Worm (Caenorhabditis elegans) whole organism, late embryonic: ENCODE data around the gene cdh-3.

Source experiments
- C38D4.7 ChIP-seq: fragments of 200-800 bp; sonication (Bioruptor generic); optimal IDR thresholded peaks from 2 replicates; lab custom pipeline; 2018; ENCODE audit warnings: mild to moderate bottlenecking, missing genetic modification characterization, moderate library complexity, missing compliant biosample characterization
- K02D7.2 ChIP-seq: sonication (generic microtip); optimal IDR thresholded peaks from 2 replicates; lab custom pipeline; 2017; ENCODE audit warnings: mild to moderate bottlenecking, missing genetic modification characterization, missing compliant biosample characterization
- K09A11.1 ChIP-seq: sonication (generic microtip); optimal IDR thresholded peaks from 2 replicates; lab custom pipeline; 2017; ENCODE audit warnings: antibody characterized with exemption, mild to moderate bottlenecking, missing genetic modification characterization, missing compliant biosample characterization; ENCODE audit not compliant: insufficient read depth
- Y22D7AL.16 ChIP-seq: sonication (generic microtip); optimal IDR thresholded peaks from 2 replicates; lab custom pipeline; 2016; ENCODE audit warnings: missing genetic modification characterization, missing compliant biosample characterization
- ama-1 ChIP-seq: fragments of 150-350 bp; optimal IDR thresholded peaks from 2 replicates; lab custom pipeline; 2014
- ceh-18 ChIP-seq: sonication (generic microtip); optimal IDR thresholded peaks from 2 replicates; lab custom pipeline; 2016; ENCODE audit warnings: missing genetic modification characterization, missing compliant biosample characterization
- ceh-19 ChIP-seq: fragments of 200-800 bp; sonication (Bioruptor generic); optimal IDR thresholded peaks from 2 replicates; lab custom pipeline; 2018; ENCODE audit warnings: mild to moderate bottlenecking, missing genetic modification characterization, missing compliant biosample characterization
- ceh-22 ChIP-seq: sonication (generic microtip); optimal IDR thresholded peaks from 2 replicates; lab custom pipeline; 2017; ENCODE audit warnings: missing biosample characterization, missing genetic modification characterization
- ceh-30 ChIP-seq: fragments of 150-350 bp; optimal IDR thresholded peaks from 2 replicates; lab custom pipeline; 2014; ENCODE audit warnings: missing biosample characterization, missing genetic modification characterization
- ceh-31 ChIP-seq: sonication (generic microtip); optimal IDR thresholded peaks from 2 replicates; lab custom pipeline; 2016; ENCODE audit warnings: missing genetic modification characterization, missing compliant biosample characterization
- ceh-45 ChIP-seq: fragments of 200-800 bp; sonication (Bioruptor generic); IDR thresholded peaks from 2 replicates; pipeline ENCODE4 v1.3.6; 2022; ENCODE audit warnings: missing genetic modification reagents, missing genetic modification characterization, missing compliant biosample characterization
- ceh-6 ChIP-seq: fragments of 200-800 bp; sonication (Bioruptor generic); optimal IDR thresholded peaks from 2 replicates; lab custom pipeline; 2018; ENCODE audit warnings: mild to moderate bottlenecking, missing genetic modification characterization, missing compliant biosample characterization
- che-1 ChIP-seq: sonication (generic microtip); optimal IDR thresholded peaks from 2 replicates; lab custom pipeline; 2016; ENCODE audit warnings: mild to moderate bottlenecking, missing genetic modification characterization, missing compliant biosample characterization
- dmd-4 ChIP-seq: sonication (generic microtip); optimal IDR thresholded peaks from 2 replicates; lab custom pipeline; 2016; ENCODE audit warnings: borderline replicate concordance, missing genetic modification characterization, missing compliant biosample characterization
- elt-2 ChIP-seq: sonication (generic microtip); optimal IDR thresholded peaks from 2 replicates; lab custom pipeline; 2016; ENCODE audit warnings: missing genetic modification reagents, missing genetic modification characterization, missing compliant biosample characterization
- elt-4 ChIP-seq: sonication (generic microtip); optimal IDR thresholded peaks from 2 replicates; lab custom pipeline; 2016; ENCODE audit warnings: missing genetic modification characterization, missing compliant biosample characterization
- ets-4 ChIP-seq: sonication (generic microtip); optimal IDR thresholded peaks from 2 replicates; lab custom pipeline; 2016; ENCODE audit warnings: missing genetic modification characterization, missing compliant biosample characterization
- fax-1 ChIP-seq: sonication (generic microtip); optimal IDR thresholded peaks from 2 replicates; lab custom pipeline; 2016; ENCODE audit warnings: missing genotype, missing genetic modification characterization, missing compliant biosample characterization
- fkh-10 ChIP-seq: fragments of 150-350 bp; optimal IDR thresholded peaks from 2 replicates; lab custom pipeline; 2014; ENCODE audit warnings: missing biosample characterization, missing genetic modification reagents, missing genetic modification characterization
- fkh-6 ChIP-seq: sonication (generic microtip); optimal IDR thresholded peaks from 2 replicates; lab custom pipeline; 2016; ENCODE audit warnings: missing genetic modification characterization, missing compliant biosample characterization
- gmeb-2 ChIP-seq: sonication (generic microtip); optimal IDR thresholded peaks from 2 replicates; lab custom pipeline; 2016; ENCODE audit warnings: missing genetic modification characterization, inconsistent platforms, missing compliant biosample characterization
- hlh-13 ChIP-seq: fragments of 200-800 bp; sonication (Bioruptor generic); optimal IDR thresholded peaks from 2 replicates; lab custom pipeline; 2018; ENCODE audit warnings: mild to moderate bottlenecking, missing genetic modification characterization, missing compliant biosample characterization
- hlh-6 ChIP-seq: sonication (generic microtip); optimal IDR thresholded peaks from 2 replicates; lab custom pipeline; 2016; ENCODE audit warnings: missing genotype, missing genetic modification characterization, missing compliant biosample characterization
- hlh-8 ChIP-seq: sonication (generic microtip); optimal IDR thresholded peaks from 2 replicates; lab custom pipeline; 2016; ENCODE audit warnings: missing genotype, missing genetic modification characterization, missing compliant biosample characterization
- lim-6 ChIP-seq: sonication (generic microtip); optimal IDR thresholded peaks from 2 replicates; lab custom pipeline; 2016; ENCODE audit warnings: missing genetic modification characterization, missing compliant biosample characterization
- lin-11 ChIP-seq: fragments of 200-800 bp; sonication (Bioruptor generic); optimal IDR thresholded peaks from 2 replicates; lab custom pipeline; 2018; ENCODE audit warnings: mild to moderate bottlenecking, missing genetic modification characterization, missing compliant biosample characterization
- madf-2 ChIP-seq: sonication (generic microtip); optimal IDR thresholded peaks from 2 replicates; lab custom pipeline; 2017; ENCODE audit warnings: missing genetic modification characterization, missing compliant biosample characterization
- mec-3 ChIP-seq: sonication (generic microtip); optimal IDR thresholded peaks from 2 replicates; lab custom pipeline; 2016; ENCODE audit warnings: borderline replicate concordance, missing genetic modification characterization, missing compliant biosample characterization
- nfya-1 ChIP-seq: sonication (generic microtip); optimal IDR thresholded peaks from 2 replicates; lab custom pipeline; 2017; ENCODE audit warnings: missing genetic modification characterization, mild to moderate bottlenecking, missing compliant biosample characterization, antibody characterized with exemption, moderate library complexity
- nhr-11 ChIP-seq: fragments of 150-350 bp; optimal IDR thresholded peaks from 2 replicates; lab custom pipeline; 2014; ENCODE audit warnings: missing biosample characterization, missing genetic modification characterization
- nhr-232 ChIP-seq: sonication (generic microtip); optimal IDR thresholded peaks from 2 replicates; lab custom pipeline; 2016; ENCODE audit warnings: missing genetic modification characterization, missing compliant biosample characterization
- pag-3 ChIP-seq: sonication (generic microtip); optimal IDR thresholded peaks from 2 replicates; lab custom pipeline; 2016; ENCODE audit warnings: missing compliant biosample characterization, missing genetic modification characterization, borderline replicate concordance
- pax-1 ChIP-seq: fragments of 150-350 bp; optimal IDR thresholded peaks from 2 replicates; lab custom pipeline; 2014; ENCODE audit warnings: missing biosample characterization, missing genetic modification characterization
- pha-2 ChIP-seq: sonication (generic microtip); optimal IDR thresholded peaks from 2 replicates; lab custom pipeline; 2017; ENCODE audit warnings: mild to moderate bottlenecking, missing genetic modification characterization, missing compliant biosample characterization
- pha-4 ChIP-seq: fragments of 150-350 bp; optimal IDR thresholded peaks from 2 replicates; lab custom pipeline; 2018; ENCODE audit warnings: missing biosample characterization, missing genetic modification reagents, missing genetic modification characterization
- pqm-1 ChIP-seq: sonication (generic microtip); optimal IDR thresholded peaks from 2 replicates; lab custom pipeline; 2016; ENCODE audit warnings: missing genetic modification characterization, missing compliant biosample characterization
- pros-1 ChIP-seq: fragments of 150-350 bp; optimal IDR thresholded peaks from 2 replicates; lab custom pipeline; 2014; ENCODE audit warnings: missing biosample characterization, missing genetic modification reagents, missing genetic modification characterization
- sdc-2 ChIP-seq: sonication (generic microtip); optimal IDR thresholded peaks from 2 replicates; lab custom pipeline; 2016; ENCODE audit warnings: missing genotype, missing genetic modification characterization, missing compliant biosample characterization
- sox-2 ChIP-seq: fragments of 200-800 bp; sonication (Bioruptor generic); IDR thresholded peaks from 2 replicates; pipeline ENCODE4 v1.3.6; 2022; ENCODE audit warnings: missing genetic modification reagents, missing genetic modification characterization, missing compliant biosample characterization
- sox-4 ChIP-seq: sonication (generic microtip); optimal IDR thresholded peaks from 2 replicates; lab custom pipeline; 2017; ENCODE audit warnings: mild to moderate bottlenecking, missing genetic modification characterization, inconsistent platforms, missing compliant biosample characterization
- syd-9 ChIP-seq: sonication (generic microtip); optimal IDR thresholded peaks from 2 replicates; lab custom pipeline; 2016; ENCODE audit warnings: mild to moderate bottlenecking, missing genetic modification characterization, moderate library complexity, missing compliant biosample characterization
- tbx-7 ChIP-seq: sonication (generic microtip); optimal IDR thresholded peaks from 2 replicates; lab custom pipeline; 2016; ENCODE audit warnings: missing genotype, missing genetic modification characterization, missing compliant biosample characterization
- ttx-3 ChIP-seq: sonication (generic microtip); optimal IDR thresholded peaks from 2 replicates; lab custom pipeline; 2016; ENCODE audit warnings: missing genetic modification reagents, missing genetic modification characterization, missing compliant biosample characterization
- unc-3 ChIP-seq, 2 experiments: fragments of 200-800 bp in 1 of 2; sonication (Bioruptor generic) in 1 of 2; sonication (generic microtip) in 1 of 2; conservative IDR thresholded peaks in 1 of 2; optimal IDR thresholded peaks in 1 of 2; 2 replicates each; pipeline versions ENCODE4 v1.3.6 to Lab custom; 2016 to 2022; ENCODE audit warnings: missing compliant biosample characterization in 2 of 2, missing genetic modification characterization in 2 of 2, missing genetic modification reagents in 1 of 2
- unc-42 ChIP-seq: sonication (generic microtip); optimal IDR thresholded peaks from 2 replicates; lab custom pipeline; 2016; ENCODE audit warnings: missing genotype, missing genetic modification characterization, missing compliant biosample characterization
- ztf-16 ChIP-seq: sonication (generic microtip); optimal IDR thresholded peaks from 2 replicates; lab custom pipeline; 2017; ENCODE audit warnings: missing genetic modification characterization, missing compliant biosample characterization

cdh-3 gene

ce11 chrIII:7731085-7731484 lies 23.2 kb downstream of the cdh-3 start:
- no peak for TF ChIP-seq Y22D7AL.16
- TF ChIP-seq mec-3 (tag; lab: Kevin White, UChicago) = no peak
- TF ChIP-seq hlh-6 = no peak
- TF ChIP-seq ceh-18 (tag; lab: Kevin White, UChicago) = no peak
- no peak for TF ChIP-seq nhr-232 (tag; lab: Kevin White, UChicago)
- no peak for TF ChIP-seq pqm-1 (tag; lab: Kevin White, UChicago)
- TF ChIP-seq elt-4 (tag; lab: Kevin White, UChicago) = no peak
- no peak for TF ChIP-seq dmd-4 (tag; lab: Kevin White, UChicago)

ce11 chrIII:7730331-7730730 lies 23.9 kb downstream of the cdh-3 start:
- TF ChIP-seq pqm-1 (tag; lab: Kevin White, UChicago) = no peak
- no peak for TF ChIP-seq lin-11
- no peak for TF ChIP-seq che-1 (tag; lab: Kevin White, UChicago)
- TF ChIP-seq syd-9 (tag; lab: Kevin White, UChicago) = no peak
- no peak for TF ChIP-seq nhr-11 (tag; lab: Kevin White, UChicago)
- TF ChIP-seq ceh-31 (tag; lab: Kevin White, UChicago) = no peak
- no peak for TF ChIP-seq ceh-18 (tag; lab: Kevin White, UChicago)
- no peak for TF ChIP-seq pha-2 (tag; lab: Kevin White, UChicago)
- no peak for TF ChIP-seq ztf-16 (tag; lab: Kevin White, UChicago)
- no peak for TF ChIP-seq elt-2 (tag; lab: Kevin White, UChicago)
- no peak for TF ChIP-seq pax-1 (tag; lab: Kevin White, UChicago)
- no peak for TF ChIP-seq fax-1 (tag; lab: Kevin White, UChicago)
- no peak for TF ChIP-seq ama-1 (lab: Kevin White, UChicago)
- TF ChIP-seq pag-3 (tag; lab: Kevin White, UChicago) = no peak
- no peak for TF ChIP-seq madf-2 (tag; lab: Kevin White, UChicago)
- no peak for TF ChIP-seq ceh-45 (GFP tag; lab: Robert Waterston, UW)
- TF ChIP-seq sox-2 (GFP tag; lab: Robert Waterston, UW) = no peak
- TF ChIP-seq tbx-7 = no peak

- TF ChIP-seq sox-4 (tag; lab: Kevin White, UChicago) = no peak
- TF ChIP-seq ttx-3 = no peak
- peak; percentile 93 for TF ChIP-seq ceh-18 (tag; lab: Kevin White, UChicago)
- no peak for TF ChIP-seq fax-1 (tag; lab: Kevin White, UChicago)
- peak; percentile 19 for TF ChIP-seq hlh-8 (tag; lab: Kevin White, UChicago)
- peak; percentile 28 for TF ChIP-seq ceh-30
- peak; percentile 13 for TF ChIP-seq hlh-13 (GFP tag; lab: Kevin White, UChicago)
- no peak for TF ChIP-seq nhr-232 (tag; lab: Kevin White, UChicago)
- peak; percentile 54 for TF ChIP-seq nfya-1 (tag; lab: Kevin White, UChicago)
- peak; percentile 3 for TF ChIP-seq ceh-19 (GFP tag; lab: Kevin White, UChicago)
- no peak for TF ChIP-seq gmeb-2
- TF ChIP-seq pros-1 (tag; lab: Kevin White, UChicago) = no peak
- TF ChIP-seq fkh-6 = no peak
- TF ChIP-seq dmd-4 (tag; lab: Kevin White, UChicago) = no peak
- peak; percentile 78 for TF ChIP-seq ceh-31 (tag; lab: Kevin White, UChicago)
- TF ChIP-seq sdc-2 (tag; lab: Kevin White, UChicago) = no peak
- TF ChIP-seq C38D4.7 (GFP tag; lab: Kevin White, UChicago) = peak; percentile 20
- TF ChIP-seq ets-4 = peak; percentile 68
- no peak for TF ChIP-seq ceh-6 (GFP tag; lab: Kevin White, UChicago)
- TF ChIP-seq mec-3 (tag; lab: Kevin White, UChicago) = no peak
- TF ChIP-seq pqm-1 (tag; lab: Kevin White, UChicago) = no peak
- TF ChIP-seq madf-2 (tag; lab: Kevin White, UChicago) = peak; percentile 32
- no peak for TF ChIP-seq pag-3 (tag; lab: Kevin White, UChicago)
- no peak for TF ChIP-seq pha-4
- no peak for TF ChIP-seq lim-6 (tag; lab: Kevin White, UChicago)
- TF ChIP-seq K09A11.1 (tag; lab: Kevin White, UChicago) = no peak
- no peak for TF ChIP-seq ztf-16 (tag; lab: Kevin White, UChicago)
- TF ChIP-seq ceh-22 (tag; lab: Kevin White, UChicago) = no peak
- no peak for TF ChIP-seq pax-1 (tag; lab: Kevin White, UChicago)
- TF ChIP-seq sox-2 (GFP tag; lab: Robert Waterston, UW) = no peak
- TF ChIP-seq nhr-11 (tag; lab: Kevin White, UChicago) = no peak
- TF ChIP-seq unc-42 (tag; lab: Kevin White, UChicago) = peak; percentile 31
- no peak for TF ChIP-seq fkh-10 (GFP tag; lab: Kevin White, UChicago)
- TF ChIP-seq K02D7.2 = no peak
- no peak for TF ChIP-seq unc-3 (GFP tag; conservative IDR thresholded peaks at IDR 0.05; lab: Robert Waterston, UW)
- no peak for TF ChIP-seq unc-3 (tag; optimal IDR thresholded peaks at IDR 0.05; lab: Kevin White, UChicago)
- no peak for TF ChIP-seq hlh-6
Measured at ce11 chrIII:7729534-7730061, 24.6 kb downstream of the cdh-3 start, which contains the start of gene ZK112.4. ZK112.4 (minus strand) TSS chrIII:7730011.
